Fruit fly (Drosophila melanogaster) whole organism, adult: ENCODE data around the gene CG2017.
A peak's percentile ranks its signal among the peaks of the same experiment; 100 is the strongest.

ENCODE experiments used
- CG11617 ChIP-seq: fragments of 200-800 bp; sonication (Bioruptor generic); optimal IDR thresholded peaks from 2 replicates; lab custom pipeline; 2017; ENCODE audit warnings: mild to moderate bottlenecking, missing biosample characterization, missing genetic modification reagents, missing genetic modification characterization
- CG12768 ChIP-seq: fragments of 200-800 bp; sonication (Bioruptor generic); optimal IDR thresholded peaks from 2 replicates; lab custom pipeline; 2017; ENCODE audit warnings: missing biosample characterization, missing genetic modification characterization, mild to moderate bottlenecking, moderate library complexity, missing genetic modification reagents
- CG14711 ChIP-seq: fragments of 200-800 bp; sonication (Bioruptor generic); optimal IDR thresholded peaks from 2 replicates; lab custom pipeline; 2018; ENCODE audit warnings: missing biosample characterization, mild to moderate bottlenecking, missing genetic modification characterization, moderate library complexity
- CG1620 ChIP-seq: fragments of 200-800 bp; sonication (Bioruptor generic); optimal IDR thresholded peaks from 2 replicates; lab custom pipeline; 2016; ENCODE audit warnings: missing biosample characterization, missing genetic modification characterization
- CG33017 ChIP-seq: fragments of 200-800 bp; sonication (Bioruptor generic); optimal IDR thresholded peaks from 2 replicates; lab custom pipeline; 2018; ENCODE audit warnings: missing biosample characterization, mild to moderate bottlenecking, missing genetic modification characterization, moderate library complexity
- CG5204 ChIP-seq: fragments of 200-800 bp; sonication (Bioruptor generic); optimal IDR thresholded peaks from 2 replicates; lab custom pipeline; 2016; ENCODE audit warnings: missing biosample characterization, missing genetic modification characterization
- CG7045 ChIP-seq: fragments of 200-800 bp; sonication (Bioruptor generic); optimal IDR thresholded peaks from 2 replicates; lab custom pipeline; 2017; ENCODE audit warnings: missing biosample characterization, mild to moderate bottlenecking, missing genetic modification characterization
- CG7101 ChIP-seq: fragments of 200-800 bp; sonication (Bioruptor generic); optimal IDR thresholded peaks from 2 replicates; lab custom pipeline; 2018; ENCODE audit warnings: missing biosample characterization, mild to moderate bottlenecking, missing genetic modification characterization, moderate library complexity
- Clk ChIP-seq: fragments of 200-800 bp; sonication (Bioruptor generic); optimal IDR thresholded peaks from 2 replicates; lab custom pipeline; 2017; ENCODE audit warnings: missing biosample characterization, missing genetic modification characterization
- Crg-1 ChIP-seq: fragments of 200-800 bp; sonication (Bioruptor generic); optimal IDR thresholded peaks from 2 replicates; lab custom pipeline; 2016; ENCODE audit warnings: missing biosample characterization, missing genetic modification characterization
- Hr96 ChIP-seq: fragments of 200-800 bp; sonication (Bioruptor generic); optimal IDR thresholded peaks from 2 replicates; lab custom pipeline; 2016; ENCODE audit warnings: missing biosample characterization, missing genetic modification characterization
- Mnt ChIP-seq: fragments of 200-800 bp; sonication (Bioruptor generic); optimal IDR thresholded peaks from 2 replicates; lab custom pipeline; 2016; ENCODE audit warnings: missing biosample characterization, mild to moderate bottlenecking, missing genetic modification characterization
- bab1 ChIP-seq: fragments of 200-800 bp; sonication (Bioruptor generic); optimal IDR thresholded peaks from 3 replicates; lab custom pipeline; 2019; ENCODE audit warnings: missing biosample characterization, mild to moderate bottlenecking, missing genetic modification characterization, moderate library complexity
- cic ChIP-seq: fragments of 200-800 bp; sonication (Bioruptor generic); optimal IDR thresholded peaks from 2 replicates; lab custom pipeline; 2017; ENCODE audit warnings: missing biosample characterization, mild to moderate bottlenecking, missing genetic modification characterization, moderate library complexity
- cnc ChIP-seq, 2 experiments: fragments of >200 bp; optimal IDR thresholded peaks; 2 replicates each; lab custom pipeline; 2017
- kay ChIP-seq: fragments of 200-800 bp; sonication (Bioruptor generic); peaks from one replicate; lab custom pipeline; 2016; ENCODE audit warnings: missing biosample characterization, missing genetic modification characterization, borderline replicate concordance
- ovo ChIP-seq: fragments of 200-800 bp; sonication (Bioruptor generic); optimal IDR thresholded peaks from 2 replicates; lab custom pipeline; 2016; ENCODE audit warnings: missing biosample characterization, missing genetic modification characterization
- pad ChIP-seq: fragments of 200-800 bp; sonication (Bioruptor generic); optimal IDR thresholded peaks from 3 replicates; lab custom pipeline; 2017; ENCODE audit warnings: missing biosample characterization, missing genetic modification characterization, mild to moderate bottlenecking, moderate library complexity, missing genetic modification reagents
- tj ChIP-seq: fragments of 200-800 bp; sonication (Bioruptor generic); optimal IDR thresholded peaks from 3 replicates; lab custom pipeline; 2017; ENCODE audit warnings: missing biosample characterization, mild to moderate bottlenecking, missing genetic modification characterization, moderate library complexity
- toe ChIP-seq: fragments of 200-800 bp; sonication (Bioruptor generic); optimal IDR thresholded peaks from 2 replicates; lab custom pipeline; 2016; ENCODE audit warnings: missing biosample characterization, missing genetic modification characterization

Gene CG2017

dm6 chr3R:5862032-5862641 lies at the start of gene CG2017:
TSS of gene CG2017 (minus strand) at chr3R:5862405.
- TF ChIP-seq CG7045 (GFP tag; lab: Kevin White, UChicago) (no peak), kay (GFP tag; lab: Kevin White, UChicago) (no peak), ovo (GFP tag; lab: Kevin White, UChicago) (no peak), CG11617 (GFP tag; lab: Kevin White, UChicago) (no peak), CG33017 (tag; lab: Kevin White, UChicago) (no peak), CG7101 (tag; lab: Kevin White, UChicago) (peak; percentile 58), tj (peak; percentile 27), Hr96 (GFP tag; lab: Kevin White, UChicago) (peak; percentile 61), CG14711 (peak; percentile 37), CG12768 (GFP tag; lab: Kevin White, UChicago) (peak; percentile 13), Crg-1 (GFP tag; lab: Kevin White, UChicago) (peak; percentile 69), bab1 (GFP tag; lab: Kevin White, UChicago) (peak; percentile 64), CG5204 (GFP tag; lab: Kevin White, UChicago) (peak; percentile 46), CG1620 (GFP tag; lab: Kevin White, UChicago) (peak; percentile 65), toe (peak; percentile 57), Mnt (GFP tag; lab: Kevin White, UChicago) (peak; percentile 31), pad (peak; percentile 51)

- TF ChIP-seq CG5204 (GFP tag; lab: Kevin White, UChicago) (no peak), Mnt (GFP tag; lab: Kevin White, UChicago) (no peak), CG11617 (GFP tag; lab: Kevin White, UChicago) (no peak), Hr96 (GFP tag; lab: Kevin White, UChicago) (no peak), pad (no peak), CG7045 (GFP tag; lab: Kevin White, UChicago) (no peak), Clk (GFP tag; lab: Kevin White, UChicago) (no peak), tj (no peak)
These were observed 19.1 kb upstream of the CG2017 start for dm6 chr3R:5881308-5881707.

- TF ChIP-seq CG7045 (GFP tag; lab: Kevin White, UChicago) (no peak), CG14711 (no peak), CG1620 (GFP tag; lab: Kevin White, UChicago) (no peak), cnc (optimal IDR thresholded peaks at IDR 0.05; lab: Kevin White, UChicago) (no peak), pad (no peak), Clk (GFP tag; lab: Kevin White, UChicago) (no peak), ovo (GFP tag; lab: Kevin White, UChicago) (no peak)
These were observed 15.2 kb upstream of the CG2017 start for dm6 chr3R:5877367-5877766.

- TF ChIP-seq tj (no peak), CG33017 (tag; lab: Kevin White, UChicago) (no peak), Mnt (GFP tag; lab: Kevin White, UChicago) (no peak), cnc (optimal IDR thresholded peaks at IDR 0.05; lab: Kevin White, UChicago) (no peak)
These were observed 9.2 kb upstream of the CG2017 start for dm6 chr3R:5871393-5871792.

- TF ChIP-seq CG7045 (GFP tag; lab: Kevin White, UChicago), result peak; percentile 21
- TF ChIP-seq CG5204 (GFP tag; lab: Kevin White, UChicago), result peak; percentile 54
- TF ChIP-seq toe, result peak; percentile 39
- no peak for TF ChIP-seq cic (GFP tag; lab: Kevin White, UChicago)
- TF ChIP-seq CG14711, result peak; percentile 14
- peak; percentile 50 for TF ChIP-seq CG7101 (tag; lab: Kevin White, UChicago)
- no peak for TF ChIP-seq ovo (GFP tag; lab: Kevin White, UChicago)
- TF ChIP-seq CG11617 (GFP tag; lab: Kevin White, UChicago), result peak; percentile 76
- peak; percentile 26 for TF ChIP-seq tj
- no peak for TF ChIP-seq CG1620 (GFP tag; lab: Kevin White, UChicago)
- TF ChIP-seq bab1 (GFP tag; lab: Kevin White, UChicago), result peak; percentile 3
- peak; percentile 58 for TF ChIP-seq kay (GFP tag; lab: Kevin White, UChicago)
- no peak for TF ChIP-seq cnc (optimal IDR thresholded peaks at IDR 0.05; lab: Kevin White, UChicago)
- peak; percentile 33 for TF ChIP-seq Hr96 (GFP tag; lab: Kevin White, UChicago)
- TF ChIP-seq CG33017 (tag; lab: Kevin White, UChicago), result peak; percentile 17
- peak; percentile 0 for TF ChIP-seq Crg-1 (GFP tag; lab: Kevin White, UChicago)
- peak; percentile 30 for TF ChIP-seq Clk (GFP tag; lab: Kevin White, UChicago)
These were observed 845 bp downstream of the CG2017 start for dm6 chr3R:5861218-5861902.

dm6 chr3R:5860736-5861217 lies 1.4 kb downstream of the CG2017 start:
- TF ChIP-seq cnc (optimal IDR thresholded peaks at IDR 0.05; lab: Kevin White, UChicago), result no peak
- no peak for TF ChIP-seq bab1 (GFP tag; lab: Kevin White, UChicago)
- TF ChIP-seq toe, result no peak
- TF ChIP-seq cic (GFP tag; lab: Kevin White, UChicago), result peak; percentile 67
- TF ChIP-seq Mnt (GFP tag; lab: Kevin White, UChicago), result peak; percentile 29
- no peak for TF ChIP-seq CG12768 (GFP tag; lab: Kevin White, UChicago)
